Worm (Caenorhabditis elegans) whole organism, early embryonic: ENCODE results near the gene dhs-16.

Experiments
- B0310.2 ChIP-seq: sonication (generic microtip); optimal IDR thresholded peaks from 2 replicates; lab custom pipeline; 2016; ENCODE audit warnings: mild to moderate bottlenecking, missing genetic modification characterization, missing compliant biosample characterization
- F13C5.2 ChIP-seq: sonication (generic microtip); optimal IDR thresholded peaks from 2 replicates; lab custom pipeline; 2017; ENCODE audit warnings: mild to moderate bottlenecking, missing genetic modification characterization, inconsistent platforms, missing compliant biosample characterization
- aly-1 ChIP-seq: sonication (generic microtip); optimal IDR thresholded peaks from 2 replicates; lab custom pipeline; 2016; ENCODE audit warnings: missing genetic modification characterization, missing compliant biosample characterization
- ama-1 ChIP-seq: fragments of 150-350 bp; optimal IDR thresholded peaks from 2 replicates; lab custom pipeline; 2014
- ceh-13 ChIP-seq: fragments of 200-800 bp; sonication (Bioruptor generic); optimal IDR thresholded peaks from 2 replicates; lab custom pipeline; 2018; ENCODE audit warnings: mild to moderate bottlenecking, missing genetic modification characterization, missing compliant biosample characterization
- ceh-36 ChIP-seq: sonication (generic microtip); optimal IDR thresholded peaks from 2 replicates; lab custom pipeline; 2016; ENCODE audit warnings: missing genetic modification characterization, inconsistent platforms, missing compliant biosample characterization
- ets-7 ChIP-seq: sonication (generic microtip); optimal IDR thresholded peaks from 2 replicates; lab custom pipeline; 2016; ENCODE audit warnings: missing genotype, missing genetic modification characterization, missing compliant biosample characterization
- flt-1 ChIP-seq: fragments of 200-800 bp; sonication (Bioruptor generic); IDR thresholded peaks from 2 replicates; pipeline ENCODE4 v1.3.6; 2022; ENCODE audit warnings: missing genetic modification characterization, missing compliant biosample characterization
- hmbx-1 ChIP-seq: sonication (generic microtip); optimal IDR thresholded peaks from 2 replicates; lab custom pipeline; 2016; ENCODE audit warnings: mild to moderate bottlenecking, missing genetic modification characterization, missing compliant biosample characterization
- hmg-4 ChIP-seq: fragments of 200-800 bp; sonication (Bioruptor generic); optimal IDR thresholded peaks from 2 replicates; lab custom pipeline; 2018; ENCODE audit warnings: mild to moderate bottlenecking, missing genetic modification characterization, missing compliant biosample characterization
- hnd-1 ChIP-seq: sonication (generic microtip); optimal IDR thresholded peaks from 2 replicates; lab custom pipeline; 2016; ENCODE audit warnings: missing genetic modification characterization, missing compliant biosample characterization
- pes-1 ChIP-seq: fragments of 200-800 bp; sonication (Bioruptor generic); IDR thresholded peaks from 2 replicates; pipeline ENCODE4 v1.3.6; 2022; ENCODE audit warnings: missing genetic modification reagents, missing genetic modification characterization, missing compliant biosample characterization
- scrt-1 ChIP-seq: fragments of 200-800 bp; sonication (Bioruptor generic); IDR thresholded peaks from 2 replicates; pipeline ENCODE4 v1.3.6; 2022; ENCODE audit warnings: missing genetic modification characterization, missing compliant biosample characterization
- sea-1 ChIP-seq: fragments of 200-800 bp; sonication (Bioruptor generic); conservative IDR thresholded peaks from 2 replicates; pipeline ENCODE4 v1.3.6; 2022; ENCODE audit warnings: missing genetic modification characterization, missing compliant biosample characterization
- tbx-11 ChIP-seq: fragments of 200-800 bp; sonication (Bioruptor generic); IDR thresholded peaks from 2 replicates; pipeline ENCODE4 v1.3.6; 2022; ENCODE audit warnings: missing genetic modification characterization, missing compliant biosample characterization
- tbx-37 ChIP-seq: fragments of 200-800 bp; sonication (Bioruptor generic); conservative IDR thresholded peaks from 2 replicates; pipeline ENCODE4 v1.3.6; 2022; ENCODE audit warnings: missing genetic modification reagents, missing genetic modification characterization, missing compliant biosample characterization
- tra-4 ChIP-seq: sonication (generic microtip); optimal IDR thresholded peaks from 2 replicates; lab custom pipeline; 2017; ENCODE audit warnings: missing genetic modification characterization, missing compliant biosample characterization

The dhs-16 gene

ce11 chrV:5973713-5974112, 9.8 kb upstream of the dhs-16 start:
- TF ChIP-seq flt-1 (GFP tag; lab: Robert Waterston, UW), result no peak
- TF ChIP-seq ama-1 (lab: Kevin White, UChicago), result no peak
- no peak for TF ChIP-seq aly-1 (tag; lab: Kevin White, UChicago)
- TF ChIP-seq hmbx-1, result no peak
- no peak for TF ChIP-seq tbx-37 (GFP tag; lab: Robert Waterston, UW)
- no peak for TF ChIP-seq sea-1 (GFP tag; lab: Robert Waterston, UW)
- no peak for TF ChIP-seq ceh-13
- no peak for TF ChIP-seq ets-7 (tag; lab: Kevin White, UChicago)
- TF ChIP-seq pes-1 (GFP tag; lab: Robert Waterston, UW), result no peak
- TF ChIP-seq tbx-11 (GFP tag; lab: Robert Waterston, UW), result no peak
- no peak for TF ChIP-seq B0310.2
- no peak for TF ChIP-seq F13C5.2 (tag; lab: Kevin White, UChicago)

ce11 chrV:5975724-5976123, 7.8 kb upstream of the dhs-16 start, which contains the start of gene acy-2:
TSS of gene acy-2 (plus strand) at chrV:5976024.
- TF ChIP-seq tra-4 (tag; lab: Kevin White, UChicago), result no peak
- no peak for TF ChIP-seq tbx-11 (GFP tag; lab: Robert Waterston, UW)
- TF ChIP-seq scrt-1 (GFP tag; lab: Robert Waterston, UW), result no peak
- TF ChIP-seq ets-7 (tag; lab: Kevin White, UChicago), result no peak
- no peak for TF ChIP-seq hnd-1 (tag; lab: Kevin White, UChicago)
- TF ChIP-seq ceh-36, result no peak
- no peak for TF ChIP-seq sea-1 (GFP tag; lab: Robert Waterston, UW)
- TF ChIP-seq ama-1 (lab: Kevin White, UChicago), result no peak
- no peak for TF ChIP-seq B0310.2
- TF ChIP-seq pes-1 (GFP tag; lab: Robert Waterston, UW), result no peak
- no peak for TF ChIP-seq aly-1 (tag; lab: Kevin White, UChicago)
- TF ChIP-seq hmg-4, result no peak

ce11 chrV:5982722-5983121, 823 bp upstream of the dhs-16 start:
- no peak for TF ChIP-seq sea-1 (GFP tag; lab: Robert Waterston, UW)
- TF ChIP-seq ama-1 (lab: Kevin White, UChicago), result no peak
- TF ChIP-seq scrt-1 (GFP tag; lab: Robert Waterston, UW), result no peak
- no peak for TF ChIP-seq flt-1 (GFP tag; lab: Robert Waterston, UW)
- no peak for TF ChIP-seq ceh-13
- TF ChIP-seq hmbx-1, result no peak
- no peak for TF ChIP-seq aly-1 (tag; lab: Kevin White, UChicago)
- no peak for TF ChIP-seq hnd-1 (tag; lab: Kevin White, UChicago)
- no peak for TF ChIP-seq B0310.2
- TF ChIP-seq ceh-36, result no peak
- no peak for TF ChIP-seq hmg-4
- no peak for TF ChIP-seq tbx-11 (GFP tag; lab: Robert Waterston, UW)
- TF ChIP-seq tbx-37 (GFP tag; lab: Robert Waterston, UW), result no peak
- no peak for TF ChIP-seq F13C5.2 (tag; lab: Kevin White, UChicago)
- no peak for TF ChIP-seq tra-4 (tag; lab: Kevin White, UChicago)

- TF ChIP-seq hmg-4 (no peak), ceh-36 (no peak), sea-1 (GFP tag; lab: Robert Waterston, UW) (no peak)
Measured at ce11 chrV:5984244-5984643, 699 bp downstream of the dhs-16 start.

- TF ChIP-seq ceh-36 (no peak), aly-1 (tag; lab: Kevin White, UChicago) (no peak), tbx-11 (GFP tag; lab: Robert Waterston, UW) (no peak), pes-1 (GFP tag; lab: Robert Waterston, UW) (no peak), ets-7 (tag; lab: Kevin White, UChicago) (no peak), flt-1 (GFP tag; lab: Robert Waterston, UW) (no peak), hmbx-1 (no peak), tbx-37 (GFP tag; lab: Robert Waterston, UW) (no peak), ama-1 (lab: Kevin White, UChicago) (no peak), hnd-1 (tag; lab: Kevin White, UChicago) (no peak), hmg-4 (no peak), scrt-1 (GFP tag; lab: Robert Waterston, UW) (no peak), sea-1 (GFP tag; lab: Robert Waterston, UW) (no peak), F13C5.2 (tag; lab: Kevin White, UChicago) (no peak), B0310.2 (no peak), tra-4 (tag; lab: Kevin White, UChicago) (no peak)
Measured at ce11 chrV:5986755-5987154, 3.2 kb downstream of the dhs-16 start, which contains the start of gene C10F3.7. TSS of gene C10F3.7 (minus strand) at chrV:5986855.

- TF ChIP-seq sea-1 (GFP tag; lab: Robert Waterston, UW) (no peak), B0310.2 (no peak)
Measured at ce11 chrV:5990383-5990782, 6.8 kb downstream of the dhs-16 start, which contains the start of gene fut-8. TSS of gene fut-8 (minus strand) at chrV:5990483.

ce11 chrV:5991490-5992069, 8.0 kb downstream of the dhs-16 start:
- no peak for TF ChIP-seq hnd-1 (tag; lab: Kevin White, UChicago)
- TF ChIP-seq sea-1 (GFP tag; lab: Robert Waterston, UW), result no peak
- no peak for TF ChIP-seq flt-1 (GFP tag; lab: Robert Waterston, UW)
- TF ChIP-seq pes-1 (GFP tag; lab: Robert Waterston, UW), result no peak
- TF ChIP-seq aly-1 (tag; lab: Kevin White, UChicago), result no peak
- no peak for TF ChIP-seq scrt-1 (GFP tag; lab: Robert Waterston, UW)
- no peak for TF ChIP-seq ets-7 (tag; lab: Kevin White, UChicago)
- no peak for TF ChIP-seq tbx-11 (GFP tag; lab: Robert Waterston, UW)
- no peak for TF ChIP-seq tra-4 (tag; lab: Kevin White, UChicago)
- no peak for TF ChIP-seq F13C5.2 (tag; lab: Kevin White, UChicago)
- no peak for TF ChIP-seq tbx-37 (GFP tag; lab: Robert Waterston, UW)
- TF ChIP-seq hmg-4, result no peak
- no peak for TF ChIP-seq hmbx-1
